Worm (Caenorhabditis elegans) whole organism, early embryonic: Measurements from ENCODE around the gene dnj-3.

Experiments used
- F13C5.2 ChIP-seq: sonication (generic microtip); optimal IDR thresholded peaks from 2 replicates; lab custom pipeline; 2017; ENCODE audit warnings: mild to moderate bottlenecking, missing genetic modification characterization, inconsistent platforms, missing compliant biosample characterization
- ama-1 ChIP-seq: fragments of 150-350 bp; optimal IDR thresholded peaks from 2 replicates; lab custom pipeline; 2014
- ceh-13 ChIP-seq: fragments of 200-800 bp; sonication (Bioruptor generic); optimal IDR thresholded peaks from 2 replicates; lab custom pipeline; 2018; ENCODE audit warnings: mild to moderate bottlenecking, missing genetic modification characterization, missing compliant biosample characterization
- ets-7 ChIP-seq: sonication (generic microtip); optimal IDR thresholded peaks from 2 replicates; lab custom pipeline; 2016; ENCODE audit warnings: missing genotype, missing genetic modification characterization, missing compliant biosample characterization
- flt-1 ChIP-seq: fragments of 200-800 bp; sonication (Bioruptor generic); IDR thresholded peaks from 2 replicates; pipeline ENCODE4 v1.3.6; 2022; ENCODE audit warnings: missing genetic modification characterization, missing compliant biosample characterization
- hmbx-1 ChIP-seq: sonication (generic microtip); optimal IDR thresholded peaks from 2 replicates; lab custom pipeline; 2016; ENCODE audit warnings: mild to moderate bottlenecking, missing genetic modification characterization, missing compliant biosample characterization
- hmg-4 ChIP-seq: fragments of 200-800 bp; sonication (Bioruptor generic); optimal IDR thresholded peaks from 2 replicates; lab custom pipeline; 2018; ENCODE audit warnings: mild to moderate bottlenecking, missing genetic modification characterization, missing compliant biosample characterization
- tbx-11 ChIP-seq: fragments of 200-800 bp; sonication (Bioruptor generic); IDR thresholded peaks from 2 replicates; pipeline ENCODE4 v1.3.6; 2022; ENCODE audit warnings: missing genetic modification characterization, missing compliant biosample characterization

DNA sequence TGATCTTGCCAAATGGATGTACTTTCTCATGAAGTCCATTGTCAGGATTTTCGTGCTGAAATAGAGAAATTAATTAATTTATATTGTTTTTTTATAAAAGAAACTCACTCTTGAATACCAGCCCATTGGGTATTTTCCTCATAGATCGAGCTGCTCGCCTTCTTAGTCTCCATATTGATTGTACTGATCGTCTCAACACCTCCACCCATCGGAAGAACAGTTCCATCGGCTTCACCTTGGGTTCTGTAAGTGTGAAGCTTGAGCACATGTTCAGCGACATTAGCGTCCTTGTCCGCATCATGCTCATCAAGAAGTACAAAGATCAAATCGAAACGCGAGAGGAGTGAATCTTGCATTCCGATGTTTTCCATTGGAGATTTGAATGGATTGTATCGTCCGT, 10.8 kb upstream of the dnj-3 start:
- no peak for TF ChIP-seq ets-7
- TF ChIP-seq flt-1: no peak
- TF ChIP-seq ceh-13 (GFP tag; lab: Kevin White, UChicago): no peak
- no peak for TF ChIP-seq hmg-4 (GFP tag; lab: Kevin White, UChicago)
- no peak for TF ChIP-seq ama-1 (lab: Kevin White, UChicago)
- no peak for TF ChIP-seq F13C5.2 (tag; lab: Kevin White, UChicago)
- TF ChIP-seq tbx-11 (GFP tag; lab: Robert Waterston, UW): no peak
- TF ChIP-seq hmbx-1 (tag; lab: Kevin White, UChicago): no peak
